Worm (Caenorhabditis elegans) whole organism, midembryonic: ENCODE measurements around the gene F54B11.5.

Experiments used
- flt-1 ChIP-seq: fragments of 200-800 bp; sonication (Bioruptor generic); IDR thresholded peaks from 2 replicates; pipeline ENCODE4 v1.3.6; 2022; ENCODE audit warnings: missing genetic modification characterization, missing compliant biosample characterization
- med-1 ChIP-seq: sonication (generic microtip); optimal IDR thresholded peaks from 2 replicates; lab custom pipeline; 2017; ENCODE audit warnings: missing genetic modification characterization, mild to moderate bottlenecking, missing compliant biosample characterization, antibody characterized with exemption, missing genetic modification reagents; ENCODE audit not compliant: insufficient read depth
- tab-1 ChIP-seq: fragments of 200-800 bp; sonication (Bioruptor generic); IDR thresholded peaks from 2 replicates; pipeline ENCODE4 v1.3.6; 2022; ENCODE audit warnings: missing genetic modification characterization, missing compliant biosample characterization

DNA sequence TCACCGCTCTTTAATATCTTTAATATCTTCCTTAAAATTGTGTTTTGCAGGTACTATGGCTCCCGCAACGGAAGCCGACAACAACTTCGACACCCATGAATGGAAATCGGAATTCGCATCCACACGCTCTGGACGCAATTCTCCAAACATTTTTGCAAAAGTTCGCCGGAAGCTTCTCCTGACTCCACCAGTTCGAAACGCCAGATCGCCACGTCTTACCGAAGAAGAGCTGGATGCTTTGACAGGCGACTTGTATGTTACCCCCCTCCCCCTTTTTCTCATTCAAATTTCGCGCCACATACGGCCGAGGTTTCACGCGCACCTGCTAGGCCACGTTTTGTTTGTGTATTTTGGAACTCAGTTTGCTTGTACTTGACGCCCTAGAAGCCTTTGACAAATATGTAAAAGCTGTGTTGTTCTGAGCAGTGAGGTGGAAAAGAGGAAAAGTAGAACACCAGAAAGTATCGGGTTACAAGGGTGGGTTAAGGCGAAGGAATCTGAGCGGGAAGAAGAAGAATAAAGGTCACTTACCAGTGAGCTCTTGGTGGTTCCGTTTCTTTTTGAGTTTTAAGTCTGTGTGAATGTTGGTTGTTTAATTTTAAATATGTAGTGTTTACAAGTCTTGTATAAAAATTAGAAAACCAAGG, 11.0 kb downstream of the F54B11.5 start, which contains the start of gene unc-84:
- TF ChIP-seq tab-1 (GFP tag; lab: Robert Waterston, UW): 0 out of 2 replicates have a peak, but pooled peaks have one; percentile 39
- no peak for TF ChIP-seq med-1 (GFP tag; lab: Kevin White, UChicago)
- peak; percentile 42; the same call in 1 of the 2 replicates for TF ChIP-seq flt-1
